Fruit fly (Drosophila melanogaster): Measurements from ENCODE around the gene mex1.
A peak's percentile ranks its signal among the peaks of the same experiment; 100 is the strongest.

Gene mex1

DNA sequence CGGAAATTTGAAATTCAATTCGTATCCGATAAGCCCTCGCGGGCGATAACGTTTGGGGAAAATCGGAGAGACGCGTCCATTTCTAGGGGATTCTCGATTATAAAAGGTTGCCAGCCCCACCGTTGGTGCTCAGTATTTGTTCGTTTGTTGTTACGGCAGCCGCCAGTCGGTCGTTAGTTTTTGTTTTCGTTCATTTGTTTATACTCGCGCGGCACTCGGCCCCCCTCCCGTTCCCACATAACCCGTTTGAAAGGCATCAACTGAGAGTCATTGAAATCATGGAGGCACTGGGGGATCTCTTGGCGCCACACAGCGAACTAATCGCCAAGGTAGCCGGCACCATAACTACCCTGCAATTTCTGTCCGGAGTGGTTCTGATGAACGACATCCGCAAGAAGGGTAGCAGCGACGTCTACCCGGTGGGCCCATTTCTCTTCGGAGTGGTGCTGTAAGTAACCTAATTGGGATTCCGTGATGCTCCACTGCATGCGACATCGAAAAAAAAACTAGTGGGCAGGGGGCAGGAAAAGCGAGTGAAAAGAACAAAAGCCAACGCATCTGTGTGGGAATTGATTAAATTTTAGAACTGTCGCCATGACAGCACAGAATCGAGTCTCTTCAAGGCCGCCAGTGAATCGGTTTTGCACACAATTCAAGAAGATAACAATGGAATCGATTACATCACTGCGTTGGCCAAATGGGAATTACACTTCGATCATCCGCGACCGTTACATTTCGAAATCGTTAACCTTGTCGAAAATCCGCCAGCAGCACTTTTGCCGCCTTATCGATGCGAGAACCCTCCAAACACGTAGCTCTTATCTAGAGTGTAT lies 18.4 kb downstream of the mex1 start, which contains the start of gene CG7272 (continued):
- TF ChIP-seq CG2678 (tag; optimal IDR thresholded peaks at IDR 0.05) (peak; percentile 24), unc-4 (GFP tag; IDR thresholded peaks at IDR 0.05; ENCODE audit: partially characterized antibody) (peak; percentile 51), aop (GFP tag; IDR thresholded peaks at IDR 0.05) (no peak), schlank (tag; optimal IDR thresholded peaks at IDR 0.05) (no peak), Dbx (GFP tag; IDR thresholded peaks at IDR 0.05) (peak; percentile 69; the same call in 2 of the 3 replicates), cas (GFP tag; IDR thresholded peaks at IDR 0.05) (no peak), sima (GFP tag; optimal IDR thresholded peaks at IDR 0.05) (no peak), klu (GFP tag; IDR thresholded peaks at IDR 0.05) (no peak), Stat92E (GFP tag; optimal IDR thresholded peaks at IDR 0.05) (peak in 1 of 3 experiments; percentile 21), CG9797 (GFP tag; optimal IDR thresholded peaks at IDR 0.05) (peak; percentile 22), chinmo (GFP tag; IDR thresholded peaks at IDR 0.05; ENCODE audit: partially characterized antibody) (peak; percentile 28; the same call in 1 of the 4 replicates), gce (GFP tag; IDR thresholded peaks at IDR 0.05) (0 out of 3 replicates have a peak, but pooled peaks have one; percentile 41), CG12659 (GFP tag; optimal IDR thresholded peaks at IDR 0.05) (peak; percentile 38), Drgx (GFP tag; IDR thresholded peaks at IDR 0.05) (peak; percentile 15; the same call in 1 of the 2 replicates), CG17829 (tag; optimal IDR thresholded peaks at IDR 0.05) (no peak), HmgZ (tag; optimal IDR thresholded peaks at IDR 0.05) (peak; percentile 65), so (GFP tag; IDR thresholded peaks at IDR 0.05) (0 out of 3 replicates have a peak, but pooled peaks have one; percentile 14), ERR (GFP tag; optimal IDR thresholded peaks at IDR 0.05) (peak; percentile 31), CG18011 (GFP tag; optimal IDR thresholded peaks at IDR 0.05) (peak; percentile 22), CG13894 (tag; optimal IDR thresholded peaks at IDR 0.05) (peak; percentile 48), Pdp1 (GFP tag; optimal IDR thresholded peaks at IDR 0.05) (peak in 1 of 2 experiments; percentile 78), E2f2 (GFP tag; IDR thresholded peaks at IDR 0.05) (peak; percentile 97), CG5180 (GFP tag; optimal IDR thresholded peaks at IDR 0.05) (no peak), CG16813 (GFP tag; IDR thresholded peaks at IDR 0.05; ENCODE audit: partially characterized antibody) (0 out of 3 replicates have a peak, but pooled peaks have one; percentile 19), bbx (GFP tag; IDR thresholded peaks at IDR 0.05; ENCODE audit: partially characterized antibody) (peak; percentile 43; the same call in 1 of the 2 replicates), HLH3B (GFP tag; IDR thresholded peaks at IDR 0.05) (no peak), CG32532 (GFP tag; IDR thresholded peaks at IDR 0.05) (peak; percentile 47), CG17612 (GFP tag; IDR thresholded peaks at IDR 0.05) (no peak), en (GFP tag; optimal IDR thresholded peaks at IDR 0.05) (no peak), Dek (tag; optimal IDR thresholded peaks at IDR 0.05) (peak; percentile 17), az2 (GFP tag; optimal IDR thresholded peaks at IDR 0.05) (no peak), BEAF-32 (GFP tag; optimal IDR thresholded peaks at IDR 0.05) (peak; percentile 20), row (GFP tag; IDR thresholded peaks at IDR 0.05) (peak; percentile 52; the same call in 2 of the 3 replicates), al (GFP tag; IDR thresholded peaks at IDR 0.05) (0 out of 2 replicates have a peak, but pooled peaks have one; percentile 13), CG15269 (tag; optimal IDR thresholded peaks at IDR 0.05) (peak; percentile 27), Bgb (GFP tag; IDR thresholded peaks at IDR 0.05; ENCODE audit: partially characterized antibody) (peak; percentile 68; the same call in 1 of the 2 replicates), CG34224 (GFP tag; IDR thresholded peaks at IDR 0.05; ENCODE audit: partially characterized antibody) (peak; percentile 42; the same call in 2 of the 3 replicates), Xrp1 (GFP tag; IDR thresholded peaks at IDR 0.05) (peak; percentile 32; the same call in 1 of the 2 replicates), CG12219 (GFP tag; optimal IDR thresholded peaks at IDR 0.05) (no peak), gro (GFP tag; optimal IDR thresholded peaks at IDR 0.05) (no peak), mam (GFP tag; optimal IDR thresholded peaks at IDR 0.05) (peak; percentile 29), CG13287 (GFP tag; IDR thresholded peaks at IDR 0.05; ENCODE audit: partially characterized antibody) (peak; percentile 66), MBD-R2 (GFP tag; IDR thresholded peaks at IDR 0.05) (peak; percentile 43), Dref (GFP tag; IDR thresholded peaks at IDR 0.05) (peak; percentile 87), lilli (GFP tag; optimal IDR thresholded peaks at IDR 0.05) (peak; percentile 37), nom (GFP tag; optimal IDR thresholded peaks at IDR 0.05) (peak; percentile 23)

All from whole organism, embryonic.